Fruit fly (Drosophila melanogaster): ENCODE results near the gene CG33080.

The CG33080 gene

dm6 chrX:5737676-5738220 is 20.2 kb upstream of the CG33080 start, which contains the start of gene Snx27 (continued):
- TF ChIP-seq Aef1 (GFP tag; IDR thresholded peaks at IDR 0.05) (peak; percentile 36; the same call in 1 of the 3 replicates), hth (optimal IDR thresholded peaks at IDR 0.05) (no peak), Spps (tag; optimal IDR thresholded peaks at IDR 0.05) (no peak), Dll (GFP tag; IDR thresholded peaks at IDR 0.05; ENCODE audit: partially characterized antibody) (peak; percentile 99), CG6813 (GFP tag; optimal IDR thresholded peaks at IDR 0.05) (peak; percentile 17), sug (tag; optimal IDR thresholded peaks at IDR 0.05) (peak; percentile 37), CG8944 (GFP tag; optimal IDR thresholded peaks at IDR 0.05) (peak; percentile 43), Ptx1 (GFP tag; IDR thresholded peaks at IDR 0.05) (peak; percentile 54), CG12391 (tag; optimal IDR thresholded peaks at IDR 0.05) (peak; percentile 54), CG14710 (tag; optimal IDR thresholded peaks at IDR 0.05) (peak; percentile 66), sens (GFP tag) (peak; percentile 89), Gsc (GFP tag; IDR thresholded peaks at IDR 0.05) (no peak), CG15601 (tag; optimal IDR thresholded peaks at IDR 0.05) (peak; percentile 41), CG10979 (tag; optimal IDR thresholded peaks at IDR 0.05) (peak; percentile 5), slp2 (GFP tag; optimal IDR thresholded peaks at IDR 0.05) (no peak), CG6791 (GFP tag; IDR thresholded peaks at IDR 0.05; ENCODE audit: partially characterized antibody) (peak; percentile 100), pita (GFP tag; optimal IDR thresholded peaks at IDR 0.05) (no peak), Adf1 (GFP tag; IDR thresholded peaks at IDR 0.05) (0 out of 2 replicates have a peak, but pooled peaks have one; percentile 5), CG7271 (tag; optimal IDR thresholded peaks at IDR 0.05) (peak; percentile 21), org-1 (GFP tag; optimal IDR thresholded peaks at IDR 0.05) (no peak), Lpt (GFP tag; optimal IDR thresholded peaks at IDR 0.05) (no peak), CG8765 (GFP tag; IDR thresholded peaks at IDR 0.05) (no peak), wor (GFP tag; IDR thresholded peaks at IDR 0.05) (no peak), CG7963 (GFP tag; IDR thresholded peaks at IDR 0.05; ENCODE audit: partially characterized antibody) (peak; percentile 99), Hand (GFP tag; optimal IDR thresholded peaks at IDR 0.05) (peak; percentile 36), sna (GFP tag; IDR thresholded peaks at IDR 0.05; ENCODE audit: partially characterized antibody) (peak; percentile 99), ap (GFP tag; IDR thresholded peaks at IDR 0.05) (no peak), disco-r (GFP tag; optimal IDR thresholded peaks at IDR 0.05) (no peak), oc (tag; optimal IDR thresholded peaks at IDR 0.05) (peak; percentile 47), CG3407 (GFP tag; optimal IDR thresholded peaks at IDR 0.05) (no peak), ems (GFP tag; optimal IDR thresholded peaks at IDR 0.05) (peak; percentile 31), CG11723 (GFP tag; optimal IDR thresholded peaks at IDR 0.05) (peak; percentile 3), CG4424 (GFP tag; optimal IDR thresholded peaks at IDR 0.05) (no peak), Lim3 (GFP tag; IDR thresholded peaks at IDR 0.05) (no peak), tgo (GFP tag; IDR thresholded peaks at IDR 0.05) (no peak), CG4854 (GFP tag; optimal IDR thresholded peaks at IDR 0.05) (no peak), CG2712 (tag; optimal IDR thresholded peaks at IDR 0.05) (peak; percentile 66), CG7786 (GFP tag; optimal IDR thresholded peaks at IDR 0.05) (peak; percentile 28), CG2129 (GFP tag; IDR thresholded peaks at IDR 0.05; ENCODE audit: partially characterized antibody) (peak; percentile 96), Sox100B (GFP tag; optimal IDR thresholded peaks at IDR 0.05) (no peak), pros (GFP tag; optimal IDR thresholded peaks at IDR 0.05) (no peak), Pdp1 (GFP tag; optimal IDR thresholded peaks at IDR 0.05) (peak; percentile 11 to 74), Ssrp (tag; optimal IDR thresholded peaks at IDR 0.05) (no peak), yki (optimal IDR thresholded peaks at IDR 0.05) (no peak), Poxn (GFP tag; IDR thresholded peaks at IDR 0.05) (no peak), Dbx (GFP tag; IDR thresholded peaks at IDR 0.05) (peak; percentile 84), unpg (GFP tag; optimal IDR thresholded peaks at IDR 0.05) (peak; percentile 11), Atf-2 (GFP tag; optimal IDR thresholded peaks at IDR 0.05) (peak; percentile 10), CG7987 (GFP tag; optimal IDR thresholded peaks at IDR 0.05) (peak; percentile 52), CG10267 (tag; optimal IDR thresholded peaks at IDR 0.05) (peak; percentile 97), Neu2 (GFP tag; optimal IDR thresholded peaks at IDR 0.05; ENCODE audit: borderline replicate concordance) (no peak)

All from whole organism, embryonic.